Worm (Caenorhabditis elegans) whole organism, L1 larva: Measurements from ENCODE around the gene nhr-181.

Source experiments
- C04F5.9 ChIP-seq: sonication (generic microtip); optimal IDR thresholded peaks from 2 replicates; lab custom pipeline; 2016; ENCODE audit warnings: missing genetic modification characterization, missing compliant biosample characterization
- C16A3.4 ChIP-seq: fragments of 150-350 bp; optimal IDR thresholded peaks from 2 replicates; lab custom pipeline; 2014; ENCODE audit warnings: missing biosample characterization, missing genetic modification characterization
- C34B4.2 ChIP-seq: sonication (generic microtip); optimal IDR thresholded peaks from 2 replicates; lab custom pipeline; 2017; ENCODE audit warnings: mild to moderate bottlenecking, missing genetic modification characterization, missing compliant biosample characterization
- Y116A8C.19 ChIP-seq: sonication (generic microtip); optimal IDR thresholded peaks from 2 replicates; lab custom pipeline; 2016; ENCODE audit warnings: missing compliant biosample characterization, missing genetic modification characterization, borderline replicate concordance
- aha-1 ChIP-seq: fragments of 150-350 bp; optimal IDR thresholded peaks from 2 replicates; lab custom pipeline; 2014; ENCODE audit warnings: missing biosample characterization, missing genetic modification characterization
- alr-1 ChIP-seq: fragments of 200-800 bp; sonication (Bioruptor generic); optimal IDR thresholded peaks from 2 replicates; lab custom pipeline; 2018; ENCODE audit warnings: borderline replicate concordance, mild to moderate bottlenecking, missing genetic modification characterization, missing compliant biosample characterization
- ama-1 ChIP-seq: fragments of 150-350 bp; optimal IDR thresholded peaks from 2 replicates; lab custom pipeline; 2014
- ceh-63 ChIP-seq: fragments of 200-800 bp; sonication (Bioruptor generic); optimal IDR thresholded peaks from 2 replicates; lab custom pipeline; 2018; ENCODE audit warnings: mild to moderate bottlenecking, missing genetic modification characterization, missing compliant biosample characterization
- ceh-8 ChIP-seq: fragments of 200-800 bp; sonication (Bioruptor generic); optimal IDR thresholded peaks from 2 replicates; lab custom pipeline; 2018; ENCODE audit warnings: mild to moderate bottlenecking, missing genetic modification characterization, moderate library complexity, missing compliant biosample characterization
- ceh-82 ChIP-seq, 3 experiments: fragments of 150-350 bp in 1 of 3; sonication (generic microtip) in 2 of 3; optimal IDR thresholded peaks; 2 replicates each; lab custom pipeline; 2014 to 2017; ENCODE audit warnings: missing biosample characterization in 3 of 3, missing genetic modification characterization in 3 of 3
- ceh-90 ChIP-seq: sonication (generic microtip); optimal IDR thresholded peaks from 2 replicates; lab custom pipeline; 2016; ENCODE audit warnings: missing genetic modification characterization, missing compliant biosample characterization
- ces-1 ChIP-seq: fragments of 150-350 bp; optimal IDR thresholded peaks from 2 replicates; lab custom pipeline; 2014; ENCODE audit warnings: missing biosample characterization, missing genetic modification reagents, missing genetic modification characterization
- dsc-1 ChIP-seq: sonication (generic microtip); optimal IDR thresholded peaks from 2 replicates; lab custom pipeline; 2016; ENCODE audit warnings: mild to moderate bottlenecking, missing genetic modification characterization, missing compliant biosample characterization
- egl-27 ChIP-seq, 2 experiments: fragments of 150-350 bp in 1 of 2; sonication (generic microtip); optimal IDR thresholded peaks; 3 replicates each; lab custom pipeline; 2017 to 2018; ENCODE audit warnings: missing biosample characterization in 2 of 2, missing genetic modification characterization in 2 of 2, missing genetic modification reagents in 2 of 2
- elt-2 ChIP-seq: sonication (generic microtip); optimal IDR thresholded peaks from 2 replicates; lab custom pipeline; 2016; ENCODE audit warnings: missing genetic modification characterization, mild to moderate bottlenecking, inconsistent platforms, missing compliant biosample characterization, missing genetic modification reagents
- fkh-4 ChIP-seq: sonication (generic microtip); optimal IDR thresholded peaks from 2 replicates; lab custom pipeline; 2016; ENCODE audit warnings: missing compliant biosample characterization, missing genetic modification characterization, borderline replicate concordance
- fos-1 ChIP-seq: fragments of 150-350 bp; optimal IDR thresholded peaks from 2 replicates; lab custom pipeline; 2014; ENCODE audit warnings: missing biosample characterization, missing genetic modification characterization
- grh-1 ChIP-seq: fragments of 200-800 bp; sonication (Bioruptor generic); IDR thresholded peaks from 2 replicates; pipeline ENCODE4 v1.3.6; 2022; ENCODE audit warnings: missing genetic modification reagents, missing genetic modification characterization, missing compliant biosample characterization
- hlh-4 ChIP-seq: sonication (generic microtip); optimal IDR thresholded peaks from 2 replicates; lab custom pipeline; 2016; ENCODE audit warnings: mild to moderate bottlenecking, missing genetic modification characterization, missing compliant biosample characterization
- irx-1 ChIP-seq: sonication (generic microtip); optimal IDR thresholded peaks from 2 replicates; lab custom pipeline; 2016; ENCODE audit warnings: missing genetic modification characterization, missing compliant biosample characterization
- jun-1 ChIP-seq: fragments of 150-350 bp; optimal IDR thresholded peaks from 2 replicates; lab custom pipeline; 2014; ENCODE audit warnings: missing biosample characterization, missing genetic modification reagents, missing genetic modification characterization
- lin-15B ChIP-seq: fragments of 150-350 bp; sonication (generic microtip); optimal IDR thresholded peaks from 3 replicates; lab custom pipeline; 2014; ENCODE audit warnings: missing biosample characterization, missing genetic modification characterization
- lin-35 ChIP-seq, 2 experiments: fragments of 150-350 bp; optimal IDR thresholded peaks; 2 replicates each; lab custom pipeline; 2014; ENCODE audit warnings: missing biosample characterization in 2 of 2, missing genetic modification characterization in 2 of 2, missing genetic modification reagents in 2 of 2
- mab-9 ChIP-seq: fragments of 200-800 bp; sonication (Bioruptor generic); IDR thresholded peaks from 2 replicates; pipeline ENCODE4 v1.3.6; 2022; ENCODE audit warnings: missing genetic modification reagents, missing genetic modification characterization, missing compliant biosample characterization
- mef-2 ChIP-seq: fragments of 150-350 bp; optimal IDR thresholded peaks from 2 replicates; lab custom pipeline; 2014; ENCODE audit warnings: missing biosample characterization, missing genetic modification characterization
- mep-1 ChIP-seq: fragments of 150-350 bp; optimal IDR thresholded peaks from 2 replicates; lab custom pipeline; 2014; ENCODE audit warnings: missing biosample characterization, missing genetic modification characterization
- nhr-11 ChIP-seq: fragments of 150-350 bp; optimal IDR thresholded peaks from 2 replicates; lab custom pipeline; 2014; ENCODE audit warnings: missing biosample characterization, missing genetic modification characterization
- nhr-12 ChIP-seq: sonication (generic microtip); optimal IDR thresholded peaks from 2 replicates; lab custom pipeline; 2017; ENCODE audit warnings: missing biosample characterization, missing genetic modification characterization
- nhr-19 ChIP-seq: fragments of 200-800 bp; sonication (Bioruptor generic); conservative IDR thresholded peaks from 2 replicates; pipeline ENCODE4 v1.3.6; 2022; ENCODE audit warnings: missing genetic modification characterization, missing compliant biosample characterization
- nhr-20 ChIP-seq: sonication (generic microtip); optimal IDR thresholded peaks from 2 replicates; lab custom pipeline; 2016; ENCODE audit warnings: mild to moderate bottlenecking, missing genetic modification characterization, missing compliant biosample characterization
- nhr-71 ChIP-seq: sonication (generic microtip); optimal IDR thresholded peaks from 2 replicates; lab custom pipeline; 2016; ENCODE audit warnings: mild to moderate bottlenecking, missing genetic modification characterization, moderate library complexity, missing compliant biosample characterization
- nhr-76 ChIP-seq: sonication (generic microtip); optimal IDR thresholded peaks from 2 replicates; lab custom pipeline; 2017; ENCODE audit warnings: missing biosample characterization, missing genetic modification characterization
- nhr-90 ChIP-seq: sonication (generic microtip); optimal IDR thresholded peaks from 2 replicates; lab custom pipeline; 2016; ENCODE audit warnings: mild to moderate bottlenecking, missing genetic modification characterization, missing compliant biosample characterization; ENCODE audit not compliant: poor library complexity
- pag-3 ChIP-seq: sonication (generic microtip); optimal IDR thresholded peaks from 2 replicates; lab custom pipeline; 2017; ENCODE audit warnings: missing genetic modification characterization, mild to moderate bottlenecking, missing compliant biosample characterization, antibody characterized with exemption, borderline replicate concordance; ENCODE audit not compliant: insufficient read depth
- pax-3 ChIP-seq: fragments of 200-800 bp; sonication (Bioruptor generic); optimal IDR thresholded peaks from 2 replicates; lab custom pipeline; 2018; ENCODE audit warnings: mild to moderate bottlenecking, missing genetic modification characterization, moderate library complexity, missing compliant biosample characterization
- pqm-1 ChIP-seq: sonication (generic microtip); optimal IDR thresholded peaks from 3 replicates; lab custom pipeline; 2017; ENCODE audit warnings: missing biosample characterization, missing genetic modification characterization
- rnt-1 ChIP-seq: sonication (generic microtip); optimal IDR thresholded peaks from 2 replicates; lab custom pipeline; 2016; ENCODE audit warnings: mild to moderate bottlenecking, missing genetic modification characterization, moderate library complexity, missing compliant biosample characterization
- skn-1 ChIP-seq: fragments of 150-350 bp; optimal IDR thresholded peaks from 2 replicates; lab custom pipeline; 2014; ENCODE audit warnings: missing biosample characterization, missing genetic modification characterization
- snu-23 ChIP-seq: sonication (generic microtip); optimal IDR thresholded peaks from 2 replicates; lab custom pipeline; 2016; ENCODE audit warnings: missing genetic modification characterization, missing compliant biosample characterization
- unc-130 ChIP-seq: fragments of 150-350 bp; optimal IDR thresholded peaks from 2 replicates; lab custom pipeline; 2017; ENCODE audit warnings: missing biosample characterization, missing genetic modification characterization, inconsistent platforms
- unc-30 ChIP-seq: sonication (generic microtip); optimal IDR thresholded peaks from 2 replicates; lab custom pipeline; 2017; ENCODE audit warnings: missing biosample characterization, missing genetic modification characterization
- unc-62 ChIP-seq: fragments of 150-350 bp; optimal IDR thresholded peaks from 2 replicates; lab custom pipeline; 2014; ENCODE audit warnings: missing biosample characterization, missing genetic modification reagents, missing genetic modification characterization
- unc-98 ChIP-seq: fragments of 200-800 bp; sonication (Bioruptor generic); IDR thresholded peaks from 2 replicates; pipeline ENCODE4 v1.3.6; 2022; ENCODE audit warnings: missing genetic modification characterization, missing compliant biosample characterization
- vab-15 ChIP-seq: sonication (generic microtip); optimal IDR thresholded peaks from 2 replicates; lab custom pipeline; 2017; ENCODE audit warnings: missing genotype, mild to moderate bottlenecking, missing genetic modification characterization, missing compliant biosample characterization
- xbp-1 ChIP-seq: sonication (generic microtip); optimal IDR thresholded peaks from 2 replicates; lab custom pipeline; 2016; ENCODE audit warnings: missing genetic modification characterization, missing compliant biosample characterization
- zag-1 ChIP-seq: fragments of 150-350 bp; optimal IDR thresholded peaks from 2 replicates; lab custom pipeline; 2014; ENCODE audit warnings: missing biosample characterization, missing genetic modification characterization
- ztf-4 ChIP-seq: fragments of 150-350 bp; optimal IDR thresholded peaks from 2 replicates; lab custom pipeline; 2014; ENCODE audit warnings: missing biosample characterization, missing genetic modification characterization

Gene nhr-181

DNA sequence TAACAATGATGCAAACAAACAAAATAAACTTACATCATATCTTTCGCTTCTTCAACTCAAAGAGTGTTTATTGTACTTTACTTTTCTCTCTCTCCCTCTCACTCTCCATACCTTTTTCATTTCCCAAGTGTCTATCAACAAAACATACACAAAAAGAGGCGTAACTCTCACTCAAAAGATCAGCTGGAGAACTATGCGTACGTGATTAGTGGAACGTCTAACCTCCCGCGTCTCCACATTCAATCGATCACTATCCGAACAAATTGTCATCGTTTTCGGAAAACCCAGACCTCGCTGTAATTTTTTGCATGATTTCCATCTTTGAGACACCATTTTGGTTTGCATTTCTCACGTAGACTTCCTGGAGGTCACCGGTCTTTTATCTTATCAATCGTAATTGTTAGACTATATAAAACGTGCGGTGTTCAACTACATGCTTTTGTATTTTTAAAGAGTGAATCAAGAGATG, 36.7 kb downstream of the nhr-181 start, which contains the start of gene nhr-57 (continued):
- TF ChIP-seq nhr-11 (tag; lab: Kevin White, UChicago) (no peak), unc-98 (GFP tag; lab: Robert Waterston, UW) (no peak), nhr-90 (tag; lab: Kevin White, UChicago) (peak; percentile 79), Y116A8C.19 (no peak), aha-1 (tag; lab: Kevin White, UChicago) (peak; percentile 100), jun-1 (tag; lab: Kevin White, UChicago) (peak; percentile 26), alr-1 (tag; lab: Kevin White, UChicago) (no peak), fos-1 (tag; lab: Kevin White, UChicago) (peak; percentile 64), egl-27 (tag; optimal IDR thresholded peaks at IDR 0.05; lab: Kevin White, UChicago) (peak in 1 of 2 experiments; percentile 7), nhr-12 (no peak), mab-9 (GFP tag; lab: Robert Waterston, UW) (no peak), unc-62 (GFP tag; lab: Kevin White, UChicago) (no peak), irx-1 (tag; lab: Kevin White, UChicago) (peak; percentile 57), zag-1 (tag; lab: Kevin White, UChicago) (no peak), ztf-4 (tag; lab: Kevin White, UChicago) (peak; percentile 20), rnt-1 (tag; lab: Kevin White, UChicago) (no peak), pag-3 (tag; lab: Kevin White, UChicago) (no peak), fkh-4 (tag; lab: Kevin White, UChicago) (no peak), ces-1 (GFP tag; lab: Kevin White, UChicago) (no peak), snu-23 (GFP tag; lab: Kevin White, UChicago) (peak; percentile 76), pqm-1 (tag; lab: Kevin White, UChicago) (no peak), ceh-82 (tag; optimal IDR thresholded peaks at IDR 0.05; lab: Kevin White, UChicago) (peak in 1 of 3 experiments; percentile 32), ceh-8 (GFP tag; lab: Kevin White, UChicago) (no peak), nhr-19 (GFP tag; lab: Robert Waterston, UW) (peak; percentile 79), nhr-20 (tag; lab: Kevin White, UChicago) (peak; percentile 92), C16A3.4 (peak; percentile 59), grh-1 (GFP tag; lab: Robert Waterston, UW) (peak; percentile 57), mef-2 (tag; lab: Kevin White, UChicago) (no peak), nhr-71 (tag; lab: Kevin White, UChicago) (peak; percentile 84), C34B4.2 (tag; lab: Kevin White, UChicago) (no peak), mep-1 (peak; percentile 50)
- TF ChIP-seq, all 84 proteins: peak for 38

DNA sequence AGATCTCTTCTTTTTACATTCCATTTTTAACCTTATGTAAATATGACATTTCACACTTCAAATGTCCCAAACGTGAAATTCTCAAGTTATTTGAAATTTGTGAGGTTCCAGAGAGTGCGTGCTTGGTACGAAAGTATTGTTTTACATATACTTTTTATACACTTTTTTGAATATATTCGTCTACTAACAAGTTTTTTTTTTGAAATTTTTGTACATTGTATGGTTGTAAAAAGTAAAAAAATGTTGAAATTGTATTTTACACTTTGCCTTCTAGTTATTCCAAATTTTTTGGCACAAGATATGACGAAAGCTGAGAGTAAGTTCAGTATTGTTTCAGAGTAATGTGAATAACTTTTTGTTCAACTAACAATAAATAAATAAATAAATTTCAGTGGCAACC, 39.9 kb downstream of the nhr-181 start, which contains the start of gene lgc-1:
lgc-1 (plus strand) TSS at position 301 of the 400 bp plus-strand sequence.
- TF ChIP-seq snu-23 (GFP tag; lab: Kevin White, UChicago) (no peak), lin-35 (GFP tag; optimal IDR thresholded peaks at IDR 0.05; lab: Kevin White, UChicago) (no peak), ceh-90 (tag; lab: Kevin White, UChicago) (no peak), C34B4.2 (tag; lab: Kevin White, UChicago) (no peak), ceh-63 (no peak), mab-9 (GFP tag; lab: Robert Waterston, UW) (no peak), skn-1 (tag; lab: Kevin White, UChicago) (no peak), xbp-1 (tag; lab: Kevin White, UChicago) (no peak)
- TF ChIP-seq, all 84 proteins: peak for 0

ce11 chrV:4138688-4139087, 43.8 kb downstream of the nhr-181 start, which contains the start of gene lgc-29:
lgc-29 (plus strand) TSS chrV:4138988.
- TF ChIP-seq unc-30 (tag; lab: Kevin White, UChicago): no peak
- no peak for TF ChIP-seq hlh-4 (tag; lab: Kevin White, UChicago)
- TF ChIP-seq ama-1 (lab: Kevin White, UChicago): no peak
- no peak for TF ChIP-seq elt-2 (tag; lab: Kevin White, UChicago)
- no peak for TF ChIP-seq nhr-11 (tag; lab: Kevin White, UChicago)
- no peak for TF ChIP-seq lin-15B (tag; lab: Kevin White, UChicago)
- no peak for TF ChIP-seq vab-15 (tag; lab: Kevin White, UChicago)
- TF ChIP-seq nhr-71 (tag; lab: Kevin White, UChicago): no peak
- no peak for TF ChIP-seq ceh-90 (tag; lab: Kevin White, UChicago)
- no peak for TF ChIP-seq lin-35 (GFP tag; optimal IDR thresholded peaks at IDR 0.05; lab: Kevin White, UChicago)
- no peak for TF ChIP-seq irx-1 (tag; lab: Kevin White, UChicago)
- no peak for TF ChIP-seq dsc-1
- TF ChIP-seq pax-3 (tag; lab: Kevin White, UChicago): no peak
- no peak for TF ChIP-seq C04F5.9
- no peak for TF ChIP-seq nhr-76 (tag; lab: Kevin White, UChicago)
- TF ChIP-seq C34B4.2 (tag; lab: Kevin White, UChicago): no peak
- no peak for TF ChIP-seq zag-1 (tag; lab: Kevin White, UChicago)
- TF ChIP-seq unc-130 (tag; lab: Kevin White, UChicago): no peak
